Worm (Caenorhabditis elegans) whole organism, young adult: ENCODE measurements around the gene nhr-99.

Experiments
- B0261.1 ChIP-seq: sonication (generic microtip); optimal IDR thresholded peaks from 2 replicates; lab custom pipeline; 2016; ENCODE audit warnings: mild to moderate bottlenecking, missing genetic modification characterization, moderate library complexity, missing compliant biosample characterization
- C17E4.6 ChIP-seq: fragments of 200-800 bp; sonication (Bioruptor generic); IDR thresholded peaks from 2 replicates; pipeline ENCODE4 v1.3.6; 2022; ENCODE audit warnings: missing genetic modification reagents, missing genetic modification characterization, missing compliant biosample characterization
- F22D6.2 ChIP-seq: sonication (generic microtip); optimal IDR thresholded peaks from 2 replicates; lab custom pipeline; 2016; ENCODE audit warnings: mild to moderate bottlenecking, missing genetic modification characterization, missing compliant biosample characterization
- F23B12.7 ChIP-seq: sonication (generic microtip); optimal IDR thresholded peaks from 2 replicates; lab custom pipeline; 2017; ENCODE audit warnings: missing genetic modification characterization, mild to moderate bottlenecking, missing compliant biosample characterization, antibody characterized with exemption, moderate library complexity; ENCODE audit not compliant: insufficient read depth
- F33H1.4 ChIP-seq: fragments of 200-800 bp; sonication (Bioruptor generic); IDR thresholded peaks from 2 replicates; pipeline ENCODE4 v1.3.6; 2022; ENCODE audit warnings: missing genetic modification reagents, missing genetic modification characterization, missing compliant biosample characterization
- F37B4.10 ChIP-seq: fragments of 200-800 bp; sonication (Bioruptor generic); IDR thresholded peaks from 2 replicates; pipeline ENCODE4 v1.3.6; 2022; ENCODE audit warnings: missing genetic modification characterization, missing compliant biosample characterization
- F55B11.4 ChIP-seq: sonication (generic microtip); optimal IDR thresholded peaks from 2 replicates; lab custom pipeline; 2016; ENCODE audit warnings: missing compliant biosample characterization, missing genetic modification characterization, borderline replicate concordance; ENCODE audit not compliant: insufficient read depth
- K11D2.4 ChIP-seq: fragments of 200-800 bp; sonication (Bioruptor generic); IDR thresholded peaks from 2 replicates; pipeline ENCODE4 v1.3.6; 2022; ENCODE audit warnings: missing genetic modification reagents, missing genetic modification characterization, missing compliant biosample characterization
- T07F8.4 ChIP-seq: sonication (generic microtip); optimal IDR thresholded peaks from 2 replicates; lab custom pipeline; 2016; ENCODE audit warnings: mild to moderate bottlenecking, missing genetic modification characterization, moderate library complexity, missing compliant biosample characterization
- Y95B8A.8 ChIP-seq: fragments of 200-800 bp; sonication (Bioruptor generic); IDR thresholded peaks from 2 replicates; pipeline ENCODE4 v1.3.6; 2022; ENCODE audit warnings: missing genetic modification reagents, missing genetic modification characterization, missing compliant biosample characterization
- aptf-2 ChIP-seq: fragments of 200-800 bp; sonication (Bioruptor generic); conservative IDR thresholded peaks from 2 replicates; pipeline ENCODE4 v1.3.6; 2022; ENCODE audit warnings: missing genetic modification reagents, missing genetic modification characterization, missing compliant biosample characterization
- bed-1 ChIP-seq: fragments of 200-800 bp; sonication (Bioruptor generic); IDR thresholded peaks from 2 replicates; pipeline ENCODE4 v1.3.6; 2022; ENCODE audit warnings: missing genetic modification reagents, missing genetic modification characterization, missing compliant biosample characterization
- bed-2 ChIP-seq: fragments of 200-800 bp; sonication (Bioruptor generic); IDR thresholded peaks from 2 replicates; pipeline ENCODE4 v1.3.6; 2022; ENCODE audit warnings: missing genetic modification reagents, missing genetic modification characterization, missing compliant biosample characterization
- cebp-1 ChIP-seq, 2 experiments: fragments of 200-800 bp in 1 of 2; sonication (Bioruptor generic) in 1 of 2; sonication (generic microtip) in 1 of 2; IDR thresholded peaks in 1 of 2; optimal IDR thresholded peaks in 1 of 2; 2 replicates each; pipeline versions ENCODE4 v1.3.6 to Lab custom; 2017 to 2022; ENCODE audit warnings: missing compliant biosample characterization in 2 of 2, missing genetic modification characterization in 2 of 2, mild to moderate bottlenecking in 1 of 2, missing genetic modification reagents in 1 of 2, moderate library complexity in 1 of 2
- ceh-27 ChIP-seq: fragments of 200-800 bp; sonication (Bioruptor generic); optimal IDR thresholded peaks from 2 replicates; lab custom pipeline; 2018; ENCODE audit warnings: mild to moderate bottlenecking, missing genetic modification characterization, moderate library complexity, missing compliant biosample characterization
- dpff-1 ChIP-seq: sonication (generic microtip); optimal IDR thresholded peaks from 2 replicates; lab custom pipeline; 2017; ENCODE audit warnings: mild to moderate bottlenecking, missing genetic modification characterization, missing compliant biosample characterization
- egl-44 ChIP-seq: fragments of 200-800 bp; sonication (Bioruptor generic); IDR thresholded peaks from 2 replicates; pipeline ENCODE4 v1.3.6; 2022; ENCODE audit warnings: missing genetic modification reagents, missing genetic modification characterization, missing compliant biosample characterization
- ekl-4 ChIP-seq: fragments of 200-800 bp; sonication (Bioruptor generic); IDR thresholded peaks from 2 replicates; pipeline ENCODE4 v1.3.6; 2022; ENCODE audit warnings: missing genetic modification reagents, missing genetic modification characterization, missing compliant biosample characterization
- gei-17 ChIP-seq: fragments of 200-800 bp; sonication (Bioruptor generic); optimal IDR thresholded peaks from 2 replicates; lab custom pipeline; 2018; ENCODE audit warnings: mild to moderate bottlenecking, missing genetic modification characterization, missing compliant biosample characterization
- hlh-12 ChIP-seq: sonication (generic microtip); optimal IDR thresholded peaks from 2 replicates; lab custom pipeline; 2016; ENCODE audit warnings: missing genetic modification characterization, missing compliant biosample characterization
- hmg-1.2 ChIP-seq: fragments of 200-800 bp; sonication (Bioruptor generic); IDR thresholded peaks from 2 replicates; pipeline ENCODE4 v1.3.6; 2022; ENCODE audit warnings: missing genetic modification reagents, missing genetic modification characterization, missing compliant biosample characterization
- hmg-20 ChIP-seq: fragments of 200-800 bp; sonication (Bioruptor generic); IDR thresholded peaks from 2 replicates; pipeline ENCODE4 v1.3.6; 2022; ENCODE audit warnings: missing genetic modification reagents, missing genetic modification characterization, missing compliant biosample characterization
- let-526 ChIP-seq: fragments of 200-800 bp; sonication (Bioruptor generic); IDR thresholded peaks from 2 replicates; pipeline ENCODE4 v1.3.6; 2022; ENCODE audit warnings: missing genetic modification reagents, missing genetic modification characterization, missing compliant biosample characterization
- madf-10 ChIP-seq: sonication (generic microtip); optimal IDR thresholded peaks from 2 replicates; lab custom pipeline; 2016; ENCODE audit warnings: mild to moderate bottlenecking, missing genetic modification characterization, missing compliant biosample characterization
- madf-3 ChIP-seq: fragments of 200-800 bp; sonication (Bioruptor generic); IDR thresholded peaks from 2 replicates; pipeline ENCODE4 v1.3.6; 2022; ENCODE audit warnings: missing genetic modification reagents, missing genetic modification characterization, missing compliant biosample characterization
- nhr-80 ChIP-seq: sonication (generic microtip); optimal IDR thresholded peaks from 2 replicates; lab custom pipeline; 2016; ENCODE audit warnings: missing genetic modification characterization, missing compliant biosample characterization
- pha-4 ChIP-seq: fragments of 150-350 bp; sonication (generic microtip); optimal IDR thresholded peaks from 2 replicates; lab custom pipeline; 2014; ENCODE audit warnings: missing biosample characterization, missing genetic modification reagents, missing genetic modification characterization
- repo-1 ChIP-seq: sonication (generic microtip); optimal IDR thresholded peaks from 2 replicates; lab custom pipeline; 2017; ENCODE audit warnings: mild to moderate bottlenecking, missing genetic modification characterization, missing compliant biosample characterization
- rpc-1 ChIP-seq, 2 experiments: fragments of 150-350 bp in 1 of 2; sonication (generic microtip) in 1 of 2; optimal IDR thresholded peaks; 2 replicates each; lab custom pipeline; 2014 to 2018; ENCODE audit warnings: missing biosample characterization in 1 of 2, missing genetic modification characterization in 1 of 2, missing genetic modification reagents in 1 of 2, missing genotype in 1 of 2
- snpc-1.1 ChIP-seq: sonication (generic microtip); optimal IDR thresholded peaks from 2 replicates; lab custom pipeline; 2017; ENCODE audit warnings: missing genetic modification characterization, mild to moderate bottlenecking, missing compliant biosample characterization, antibody characterized with exemption, moderate library complexity, missing genotype, missing genetic modification reagents; ENCODE audit not compliant: insufficient read depth
- sptf-2 ChIP-seq: fragments of 200-800 bp; sonication (Bioruptor generic); optimal IDR thresholded peaks from 2 replicates; lab custom pipeline; 2018; ENCODE audit warnings: mild to moderate bottlenecking, missing genetic modification characterization, missing compliant biosample characterization
- zfh-2 ChIP-seq: fragments of 200-800 bp; sonication (Bioruptor generic); conservative IDR thresholded peaks from 2 replicates; pipeline ENCODE4 v1.3.6; 2022; ENCODE audit warnings: missing genetic modification reagents, missing genetic modification characterization, missing compliant biosample characterization

nhr-99 gene

DNA sequence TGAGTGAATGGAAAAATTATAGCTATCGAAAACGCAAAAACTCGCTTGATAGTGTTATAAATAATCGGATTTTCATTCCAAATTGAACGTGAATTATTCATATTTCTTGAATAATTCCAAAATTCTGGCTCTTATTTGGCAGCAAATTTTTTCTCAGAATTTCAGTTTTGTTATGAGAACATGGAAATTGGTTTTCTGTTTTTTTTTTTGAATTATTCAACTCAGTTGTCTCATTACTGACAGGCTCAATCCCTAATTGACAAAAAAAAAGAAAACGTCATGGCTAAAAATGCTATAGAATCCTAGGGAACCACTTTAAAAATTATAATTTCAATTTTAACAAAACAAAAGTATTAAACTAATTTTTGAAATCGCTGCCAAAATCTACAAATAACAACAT is 25.4 kb upstream of the nhr-99 start, which contains the start of gene srh-35:
TSS of gene srh-35 (minus strand) at position 101 of the 400 bp plus-strand sequence.
- TF ChIP-seq egl-44 (GFP tag; lab: Robert Waterston, UW) (no peak), F22D6.2 (tag; lab: Kevin White, UChicago) (no peak), hlh-12 (tag; lab: Kevin White, UChicago) (no peak), rpc-1 (optimal IDR thresholded peaks at IDR 0.05; lab: Kevin White, UChicago) (no peak), rpc-1 (tag; optimal IDR thresholded peaks at IDR 0.05; lab: Kevin White, UChicago) (no peak), dpff-1 (tag; lab: Kevin White, UChicago) (no peak)

DNA sequence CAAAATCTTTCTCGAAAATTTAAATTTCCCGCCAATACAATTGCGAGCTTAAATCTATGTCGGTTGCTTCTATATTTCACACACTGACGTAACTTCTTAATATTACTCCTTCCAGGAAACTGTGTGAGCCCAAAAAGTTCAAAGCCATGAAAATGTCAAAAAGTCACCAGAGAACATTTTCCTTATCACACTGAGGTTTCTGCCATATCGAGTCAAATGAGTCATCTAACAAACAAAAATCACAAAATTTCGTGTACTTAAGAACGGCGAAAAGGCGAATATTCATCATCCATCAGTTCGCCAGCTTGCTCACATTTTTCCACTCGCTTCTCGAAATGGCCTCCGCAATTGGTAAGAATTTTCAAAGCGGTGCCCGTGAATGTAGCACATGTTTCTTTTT is 24.9 kb upstream of the nhr-99 start, which contains the start of gene M02H5.8:
TSS of gene M02H5.8 (plus strand) at position 297 of the 400 bp plus-strand sequence.
- peak; percentile 72 for TF ChIP-seq nhr-80 (tag; lab: Kevin White, UChicago)
- TF ChIP-seq F37B4.10 (GFP tag; lab: Robert Waterston, UW) = no peak
- TF ChIP-seq T07F8.4 (tag; lab: Kevin White, UChicago) = no peak

- TF ChIP-seq hmg-20 (GFP tag; lab: Robert Waterston, UW) = no peak
- peak; percentile 15; the same call in 1 of the 2 replicates for TF ChIP-seq hmg-1.2 (GFP tag; lab: Robert Waterston, UW)
- TF ChIP-seq sptf-2 (GFP tag; lab: Kevin White, UChicago) = no peak
Observed at ce11 chrV:450757-451501, 23.6 kb upstream of the nhr-99 start, which contains the start of gene nhr-123. nhr-123 (plus strand) TSS chrV:451451.

DNA sequence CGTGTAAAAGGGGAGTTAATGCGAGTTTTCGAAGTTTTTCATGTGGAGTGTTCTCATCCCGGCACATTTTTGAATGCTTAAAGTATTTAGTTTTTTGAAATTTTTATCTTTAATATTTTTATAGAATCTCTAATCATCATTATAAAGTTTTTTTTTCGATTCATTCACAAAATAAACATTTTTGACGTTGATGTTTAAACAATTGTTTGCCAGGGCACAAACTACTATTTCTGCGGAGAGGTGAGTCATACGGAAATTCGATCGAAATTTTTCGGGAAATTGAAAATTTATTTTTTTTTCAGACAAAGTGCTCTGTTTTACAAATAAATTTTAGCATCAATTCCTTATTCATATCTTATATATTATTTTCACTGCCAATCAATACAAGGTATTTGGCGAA is 21.0 kb upstream of the nhr-99 start, which contains the start of gene nhr-98:
TSS of gene nhr-98 (plus strand) at position 301 of the 400 bp plus-strand sequence.
- TF ChIP-seq egl-44 (GFP tag; lab: Robert Waterston, UW) (no peak), F23B12.7 (tag; lab: Kevin White, UChicago) (no peak), F55B11.4 (no peak), ceh-27 (GFP tag; lab: Kevin White, UChicago) (no peak), let-526 (GFP tag; lab: Robert Waterston, UW) (no peak), zfh-2 (no peak), aptf-2 (GFP tag; lab: Robert Waterston, UW) (no peak), madf-3 (GFP tag; lab: Robert Waterston, UW) (no peak), bed-2 (no peak), bed-1 (no peak), repo-1 (tag; lab: Kevin White, UChicago) (no peak), snpc-1.1 (tag; lab: Kevin White, UChicago) (no peak), Y95B8A.8 (GFP tag; lab: Robert Waterston, UW) (no peak), madf-10 (tag; lab: Kevin White, UChicago) (no peak), ekl-4 (GFP tag; lab: Robert Waterston, UW) (no peak), C17E4.6 (GFP tag; lab: Robert Waterston, UW) (no peak), F33H1.4 (GFP tag; lab: Robert Waterston, UW) (no peak)

ce11 chrV:457839-458238 is 16.7 kb upstream of the nhr-99 start:
- TF ChIP-seq pha-4 (tag; lab: Kevin White, UChicago) (peak; percentile 5), gei-17 (no peak), C17E4.6 (GFP tag; lab: Robert Waterston, UW) (no peak), K11D2.4 (GFP tag; lab: Robert Waterston, UW) (no peak), F33H1.4 (GFP tag; lab: Robert Waterston, UW) (no peak), cebp-1 (GFP tag; IDR thresholded peaks at IDR 0.05; lab: Robert Waterston, UW) (no peak), cebp-1 (tag; optimal IDR thresholded peaks at IDR 0.05; lab: Kevin White, UChicago) (peak; percentile 72), B0261.1 (no peak)
- TF ChIP-seq, all 124 proteins: peak for 2
